Fruit fly (Drosophila melanogaster) whole organism, embryonic: ENCODE data around the gene PIG-B.

ENCODE experiments used
- Atf6 ChIP-seq: fragments of 200-800 bp; sonication (Bioruptor generic); IDR thresholded peaks from 2 replicates; pipeline ENCODE4 v1.3.6; 2022; ENCODE audit warnings: missing biosample characterization, missing genetic modification characterization
- BtbVII ChIP-seq: fragments of 200-800 bp; sonication (Bioruptor generic); optimal IDR thresholded peaks from 3 replicates; lab custom pipeline; 2017; ENCODE audit warnings: missing biosample characterization, mild to moderate bottlenecking, missing genetic modification characterization
- CG10267 ChIP-seq: fragments of 200-800 bp; sonication (Bioruptor generic); optimal IDR thresholded peaks from 2 replicates; lab custom pipeline; 2018; ENCODE audit warnings: missing biosample characterization, mild to moderate bottlenecking, missing genetic modification characterization, moderate library complexity
- CG12659 ChIP-seq: fragments of 200-800 bp; sonication (Bioruptor generic); optimal IDR thresholded peaks from 3 replicates; lab custom pipeline; 2017; ENCODE audit warnings: mild to moderate bottlenecking, missing biosample characterization, missing genetic modification reagents, missing genetic modification characterization
- CG12769 ChIP-seq: fragments of 200-800 bp; sonication (Bioruptor generic); optimal IDR thresholded peaks from 2 replicates; lab custom pipeline; 2019; ENCODE audit warnings: missing biosample characterization, mild to moderate bottlenecking, missing genetic modification characterization, moderate library complexity
- CG13123 ChIP-seq: fragments of 200-800 bp; sonication (Bioruptor generic); optimal IDR thresholded peaks from 2 replicates; lab custom pipeline; 2016; ENCODE audit warnings: missing biosample characterization, missing genetic modification characterization
- CG15269 ChIP-seq: fragments of 200-800 bp; sonication (Bioruptor generic); optimal IDR thresholded peaks from 2 replicates; lab custom pipeline; 2018; ENCODE audit warnings: missing biosample characterization, mild to moderate bottlenecking, missing genetic modification characterization, moderate library complexity
- CG15696 ChIP-seq: fragments of 200-800 bp; sonication (Bioruptor generic); optimal IDR thresholded peaks from 2 replicates; lab custom pipeline; 2019; ENCODE audit warnings: missing biosample characterization, mild to moderate bottlenecking, missing genetic modification characterization, moderate library complexity
- CG1602 ChIP-seq: fragments of 200-800 bp; sonication (Bioruptor generic); optimal IDR thresholded peaks from 3 replicates; lab custom pipeline; 2016; ENCODE audit warnings: missing biosample characterization, missing genetic modification characterization
- CG16813 ChIP-seq: fragments of 200-800 bp; sonication (Bioruptor generic); IDR thresholded peaks from 3 replicates; pipeline ENCODE4 v1.3.6; 2022; ENCODE audit warnings: missing biosample characterization, missing genetic modification characterization; ENCODE audit not compliant: partially characterized antibody
- CG18262 ChIP-seq: fragments of 200-800 bp; optimal IDR thresholded peaks from 3 replicates; lab custom pipeline; 2019; ENCODE audit warnings: missing biosample characterization, mild to moderate bottlenecking, missing genetic modification characterization, moderate library complexity
- CG31365 ChIP-seq: fragments of 200-800 bp; sonication (Bioruptor generic); optimal IDR thresholded peaks from 2 replicates; lab custom pipeline; 2018; ENCODE audit warnings: missing biosample characterization, mild to moderate bottlenecking, missing genetic modification characterization
- CG43689 ChIP-seq: fragments of 200-800 bp; sonication (Bioruptor generic); IDR thresholded peaks from 2 replicates; pipeline ENCODE4 v1.3.6; 2022; ENCODE audit warnings: missing biosample characterization, missing genetic modification characterization
- CG6854 ChIP-seq: fragments of 200-800 bp; sonication (Bioruptor generic); optimal IDR thresholded peaks from 3 replicates; lab custom pipeline; 2017; ENCODE audit warnings: missing biosample characterization, mild to moderate bottlenecking, missing genetic modification characterization
- CG7372 ChIP-seq: fragments of 200-800 bp; sonication (Bioruptor generic); IDR thresholded peaks from 2 replicates; pipeline ENCODE4 v1.3.6; 2022; ENCODE audit warnings: missing biosample characterization, missing genetic modification characterization
- CG7839 ChIP-seq: fragments of 200-800 bp; sonication (Bioruptor generic); optimal IDR thresholded peaks from 3 replicates; lab custom pipeline; 2018; ENCODE audit warnings: missing biosample characterization, mild to moderate bottlenecking, missing genetic modification characterization, moderate library complexity
- CkIIα-i1 ChIP-seq: fragments of 200-800 bp; sonication (Bioruptor generic); IDR thresholded peaks from 2 replicates; pipeline ENCODE4 v1.3.6; 2022; ENCODE audit warnings: missing biosample characterization, missing genetic modification characterization
- D19A ChIP-seq: fragments of 200-800 bp; optimal IDR thresholded peaks from 3 replicates; lab custom pipeline; 2019; ENCODE audit warnings: missing biosample characterization, mild to moderate bottlenecking, missing genetic modification characterization, moderate library complexity
- Dad ChIP-seq: fragments of 200-800 bp; sonication (Bioruptor generic); optimal IDR thresholded peaks from 3 replicates; lab custom pipeline; 2016; ENCODE audit warnings: missing biosample characterization, missing genetic modification characterization
- Dip3 ChIP-seq: fragments of 200-800 bp; sonication (Bioruptor generic); optimal IDR thresholded peaks from 3 replicates; lab custom pipeline; 2016; ENCODE audit warnings: missing biosample characterization, missing genetic modification characterization
- Doc2 ChIP-seq: fragments of 200-800 bp; sonication (Bioruptor generic); IDR thresholded peaks from 2 replicates; pipeline ENCODE4 v1.3.6; 2022; ENCODE audit warnings: missing biosample characterization, missing genetic modification characterization
- Doc3 ChIP-seq: fragments of 200-800 bp; sonication (Bioruptor generic); IDR thresholded peaks from 3 replicates; pipeline ENCODE4 v1.3.6; 2022; ENCODE audit warnings: missing biosample characterization, missing genetic modification characterization; ENCODE audit not compliant: partially characterized antibody
- Dp ChIP-seq: fragments of 200-800 bp; sonication (Bioruptor generic); optimal IDR thresholded peaks from 2 replicates; lab custom pipeline; 2018; ENCODE audit warnings: missing biosample characterization, mild to moderate bottlenecking, missing genetic modification characterization, moderate library complexity
- Drgx ChIP-seq: fragments of 200-800 bp; sonication (Bioruptor generic); IDR thresholded peaks from 2 replicates; pipeline ENCODE4 v1.3.6; 2022; ENCODE audit warnings: missing biosample characterization, missing genetic modification characterization
- ERR ChIP-seq: fragments of 200-800 bp; sonication (Bioruptor generic); optimal IDR thresholded peaks from 2 replicates; lab custom pipeline; 2016; ENCODE audit warnings: missing biosample characterization, missing genetic modification characterization
- H15 ChIP-seq: fragments of 200-800 bp; sonication (Bioruptor generic); IDR thresholded peaks from 3 replicates; pipeline ENCODE4 v1.3.6; 2022; ENCODE audit warnings: missing biosample characterization, missing genetic modification characterization
- Med ChIP-seq: fragments of 200-800 bp; sonication (Bioruptor generic); peaks from one replicate; lab custom pipeline; 2016; ENCODE audit warnings: missing biosample characterization, missing genetic modification characterization, mild to moderate bottlenecking, inconsistent platforms, moderate library complexity
- Nf-YB ChIP-seq: fragments of 200-800 bp; sonication (Bioruptor generic); optimal IDR thresholded peaks from 3 replicates; lab custom pipeline; 2019; ENCODE audit warnings: missing biosample characterization, mild to moderate bottlenecking, missing genetic modification characterization, moderate library complexity
- Nf-YC ChIP-seq: fragments of 200-800 bp; optimal IDR thresholded peaks from 3 replicates; lab custom pipeline; 2019; ENCODE audit warnings: missing biosample characterization, mild to moderate bottlenecking, missing genetic modification characterization, moderate library complexity
- Sry-δ ChIP-seq: fragments of 200-800 bp; sonication (Bioruptor generic); optimal IDR thresholded peaks from 2 replicates; lab custom pipeline; 2016; ENCODE audit warnings: missing biosample characterization, missing genetic modification characterization
- Ssrp ChIP-seq: fragments of 200-800 bp; sonication (Bioruptor generic); optimal IDR thresholded peaks from 2 replicates; lab custom pipeline; 2018; ENCODE audit warnings: missing biosample characterization, mild to moderate bottlenecking, missing genetic modification characterization, moderate library complexity
- Stat92E ChIP-seq, 3 experiments: fragments of >200 bp in 2 of 3; fragments of 200-800 bp in 1 of 3; sonication (Bioruptor generic) in 1 of 3; optimal IDR thresholded peaks; 2 replicates each; lab custom pipeline; 2017 to 2019; ENCODE audit warnings: missing biosample characterization in 3 of 3, missing genetic modification characterization in 3 of 3, mild to moderate bottlenecking in 1 of 3, moderate library complexity in 1 of 3
- croc ChIP-seq: fragments of 200-800 bp; sonication (Bioruptor generic); conservative IDR thresholded peaks from 3 replicates; pipeline ENCODE4 v1.3.6; 2022; ENCODE audit warnings: missing biosample characterization, missing genetic modification characterization
- dmrt11E ChIP-seq: fragments of 200-800 bp; sonication (Bioruptor generic); optimal IDR thresholded peaks from 3 replicates; lab custom pipeline; 2018; ENCODE audit warnings: missing biosample characterization, mild to moderate bottlenecking, missing genetic modification characterization, moderate library complexity
- fd102C ChIP-seq: fragments of 200-800 bp; sonication (Bioruptor generic); optimal IDR thresholded peaks from 2 replicates; lab custom pipeline; 2018; ENCODE audit warnings: missing biosample characterization, mild to moderate bottlenecking, missing genetic modification characterization, moderate library complexity
- fru ChIP-seq: fragments of >200 bp; optimal IDR thresholded peaks from 2 replicates; lab custom pipeline; 2017
- gce ChIP-seq: fragments of 200-800 bp; sonication (Bioruptor generic); IDR thresholded peaks from 3 replicates; pipeline ENCODE4 v1.3.6; 2022; ENCODE audit warnings: missing biosample characterization, missing genetic modification characterization
- insv ChIP-seq, 2 experiments: fragments of 200-800 bp; sonication (Bioruptor generic); optimal IDR thresholded peaks; 3 replicates each; lab custom pipeline; 2016 to 2018; ENCODE audit warnings: missing biosample characterization in 2 of 2, missing genetic modification characterization in 2 of 2
- lola ChIP-seq, 3 experiments: fragments of >200 bp in 2 of 3; fragments of 200-800 bp in 1 of 3; sonication (Bioruptor generic) in 1 of 3; optimal IDR thresholded peaks; 2 replicates each; lab custom pipeline; 2017 to 2019; ENCODE audit warnings: missing biosample characterization in 3 of 3, missing genetic modification characterization in 3 of 3, mild to moderate bottlenecking in 1 of 3, moderate library complexity in 1 of 3
- lov ChIP-seq, 2 experiments: fragments of 200-800 bp in 1 of 2; fragments of >200 bp in 1 of 2; sonication (Bioruptor generic) in 1 of 2; IDR thresholded peaks in 1 of 2; optimal IDR thresholded peaks in 1 of 2; 2 replicates in 1 of 2; 3 replicates in 1 of 2; pipeline versions ENCODE4 v1.3.6 to Lab custom; 2017 to 2022; ENCODE audit warnings: missing biosample characterization in 1 of 2, missing genetic modification characterization in 1 of 2
- p53 ChIP-seq: fragments of 200-800 bp; sonication (Bioruptor generic); optimal IDR thresholded peaks from 2 replicates; lab custom pipeline; 2016; ENCODE audit warnings: missing biosample characterization, missing genetic modification characterization
- pho ChIP-seq: fragments of 200-800 bp; sonication (Bioruptor generic); optimal IDR thresholded peaks from 2 replicates; lab custom pipeline; 2016; ENCODE audit warnings: missing biosample characterization, missing genetic modification characterization
- sd ChIP-seq: fragments of 200-800 bp; sonication (Bioruptor generic); optimal IDR thresholded peaks from 3 replicates; lab custom pipeline; 2018; ENCODE audit warnings: missing biosample characterization, mild to moderate bottlenecking, missing genetic modification characterization, moderate library complexity
- sim ChIP-seq: fragments of 200-800 bp; sonication (Bioruptor generic); IDR thresholded peaks from 2 replicates; pipeline ENCODE4 v1.3.6; 2022; ENCODE audit warnings: missing biosample characterization, missing genetic modification characterization
- sisA ChIP-seq: fragments of 200-800 bp; sonication (Bioruptor generic); IDR thresholded peaks from 2 replicates; pipeline ENCODE4 v1.3.6; 2022; ENCODE audit warnings: missing biosample characterization, missing genetic modification characterization
- sqz ChIP-seq: fragments of 200-800 bp; sonication (Bioruptor generic); optimal IDR thresholded peaks from 3 replicates; lab custom pipeline; 2018; ENCODE audit warnings: missing biosample characterization, mild to moderate bottlenecking, missing genetic modification characterization
- wek ChIP-seq: fragments of 200-800 bp; sonication (Bioruptor generic); optimal IDR thresholded peaks from 3 replicates; lab custom pipeline; 2018; ENCODE audit warnings: missing biosample characterization, mild to moderate bottlenecking, missing genetic modification characterization, moderate library complexity
- z ChIP-seq: fragments of 200-800 bp; sonication (Bioruptor generic); IDR thresholded peaks from 3 replicates; pipeline ENCODE4 v1.3.6; 2022; ENCODE audit warnings: missing biosample characterization, missing genetic modification characterization
- zfh1 ChIP-seq: fragments of 200-800 bp; sonication (Bioruptor generic); IDR thresholded peaks from 3 replicates; pipeline ENCODE4 v1.3.6; 2022; ENCODE audit warnings: missing biosample characterization, missing genetic modification characterization

The PIG-B gene

DNA sequence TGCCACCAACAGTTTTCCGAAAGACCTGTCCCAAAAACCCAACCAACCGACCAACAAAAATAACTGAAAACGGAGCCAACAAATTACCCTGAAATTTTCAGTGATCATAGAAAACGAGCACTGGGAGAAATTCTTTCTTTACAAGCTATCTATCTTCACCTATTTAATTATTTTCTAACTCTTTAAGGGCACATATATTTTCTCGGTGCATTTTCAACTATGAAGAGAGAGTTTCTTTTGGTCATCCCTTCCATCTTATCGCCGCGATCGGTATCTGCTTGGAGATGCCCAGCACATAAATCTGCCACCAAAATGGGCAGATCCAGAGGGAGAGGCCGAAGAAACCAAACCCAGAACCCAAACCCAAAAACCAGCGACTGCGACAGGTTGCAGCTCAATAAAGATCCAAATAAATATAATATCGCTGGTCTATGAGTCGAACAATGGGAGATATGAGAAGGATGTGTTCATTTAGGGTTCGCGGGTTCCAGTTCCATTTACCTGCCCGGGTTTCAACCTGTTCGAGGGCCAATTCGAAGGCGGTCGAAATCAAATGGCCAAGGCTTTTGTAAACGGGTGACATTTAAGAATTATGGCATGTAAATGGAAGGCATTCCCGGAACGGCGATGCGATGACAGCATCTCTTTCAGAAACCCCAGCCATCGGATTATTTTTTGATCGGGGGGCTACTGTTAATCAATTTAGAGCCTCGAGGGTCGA is 32.1 kb downstream of the PIG-B start (continued):
- no peak for TF ChIP-seq sd (tag; lab: Kevin White, UChicago)
- no peak for TF ChIP-seq fd102C
- no peak for TF ChIP-seq fru (lab: Kevin White, UChicago)
- TF ChIP-seq insv (GFP tag; optimal IDR thresholded peaks at IDR 0.05; lab: Kevin White, UChicago) = no peak
- TF ChIP-seq Dip3 (GFP tag; lab: Kevin White, UChicago) = no peak
- no peak for TF ChIP-seq p53
- no peak for TF ChIP-seq ERR
- no peak for TF ChIP-seq CkIIα-i1 (GFP tag; lab: Robert Waterston, UW)
- no peak for TF ChIP-seq sqz (GFP tag; lab: Kevin White, UChicago)
- peak; percentile 35; the same call in 1 of the 3 replicates for TF ChIP-seq zfh1 (GFP tag; lab: Robert Waterston, UW)
- TF ChIP-seq CG7839 = no peak
- peak in 1 of 3 experiments; percentile 48 for TF ChIP-seq lola (GFP tag; optimal IDR thresholded peaks at IDR 0.05; lab: Kevin White, UChicago)
- no peak for TF ChIP-seq D19A (tag; lab: Kevin White, UChicago)
- TF ChIP-seq Ssrp (tag; lab: Kevin White, UChicago) = no peak
- peak; percentile 24 for TF ChIP-seq CG10267
- peak; percentile 60 for TF ChIP-seq dmrt11E (tag; lab: Kevin White, UChicago)
- TF ChIP-seq sim (GFP tag; lab: Robert Waterston, UW) = no peak
- TF ChIP-seq CG6854 (GFP tag; lab: Kevin White, UChicago) = no peak
- no peak for TF ChIP-seq Doc2 (GFP tag; lab: Robert Waterston, UW)
- TF ChIP-seq CG16813 (GFP tag; lab: Robert Waterston, UW) = no peak
- no peak for TF ChIP-seq CG7372
- no peak for TF ChIP-seq CG13123 (GFP tag; lab: Kevin White, UChicago)
- TF ChIP-seq H15 (GFP tag; lab: Robert Waterston, UW) = no peak
- no peak for TF ChIP-seq Dp
- TF ChIP-seq CG12659 (GFP tag; lab: Kevin White, UChicago) = no peak
- TF ChIP-seq pho = no peak
- no peak for TF ChIP-seq lov (optimal IDR thresholded peaks at IDR 0.05; lab: Kevin White, UChicago)
- no peak for TF ChIP-seq lov (GFP tag; IDR thresholded peaks at IDR 0.05; lab: Robert Waterston, UW)
- no peak for TF ChIP-seq croc (GFP tag; lab: Robert Waterston, UW)
- no peak for TF ChIP-seq Nf-YB
- TF ChIP-seq Dad (GFP tag; lab: Kevin White, UChicago) = no peak
- no peak for TF ChIP-seq CG43689 (GFP tag; lab: Robert Waterston, UW)
- no peak for TF ChIP-seq wek (GFP tag; lab: Kevin White, UChicago)
- no peak for TF ChIP-seq CG12769 (tag; lab: Kevin White, UChicago)
- TF ChIP-seq BtbVII (GFP tag; lab: Kevin White, UChicago) = no peak
- no peak for TF ChIP-seq Atf6 (GFP tag; lab: Robert Waterston, UW)
- no peak for TF ChIP-seq Doc3
- TF ChIP-seq Med (GFP tag; lab: Kevin White, UChicago) = peak; percentile 41
- no peak for TF ChIP-seq sisA (GFP tag; lab: Robert Waterston, UW)
- TF ChIP-seq z (GFP tag; lab: Robert Waterston, UW) = 0 out of 3 replicates have a peak, but pooled peaks have one; percentile 26
- no peak for TF ChIP-seq CG18262 (tag; lab: Kevin White, UChicago)
- no peak for TF ChIP-seq CG15269
- no peak for TF ChIP-seq Drgx (GFP tag; lab: Robert Waterston, UW)
- TF ChIP-seq CG15696 (tag; lab: Kevin White, UChicago) = peak; percentile 65
- no peak for TF ChIP-seq Nf-YC (tag; lab: Kevin White, UChicago)
- no peak for TF ChIP-seq CG31365
- TF ChIP-seq CG1602 (GFP tag; lab: Kevin White, UChicago) = no peak
- TF ChIP-seq gce (GFP tag; lab: Robert Waterston, UW) = no peak
- TF ChIP-seq Sry-δ (GFP tag; lab: Kevin White, UChicago) = no peak
- peak in 1 of 3 experiments; percentile 74 for TF ChIP-seq Stat92E (GFP tag; optimal IDR thresholded peaks at IDR 0.05; lab: Kevin White, UChicago)
